Worm (Caenorhabditis elegans): ENCODE results near the gene F42A9.9.
A peak's percentile ranks its signal among the peaks of the same experiment; 100 is the strongest.

F42A9.9 gene

DNA sequence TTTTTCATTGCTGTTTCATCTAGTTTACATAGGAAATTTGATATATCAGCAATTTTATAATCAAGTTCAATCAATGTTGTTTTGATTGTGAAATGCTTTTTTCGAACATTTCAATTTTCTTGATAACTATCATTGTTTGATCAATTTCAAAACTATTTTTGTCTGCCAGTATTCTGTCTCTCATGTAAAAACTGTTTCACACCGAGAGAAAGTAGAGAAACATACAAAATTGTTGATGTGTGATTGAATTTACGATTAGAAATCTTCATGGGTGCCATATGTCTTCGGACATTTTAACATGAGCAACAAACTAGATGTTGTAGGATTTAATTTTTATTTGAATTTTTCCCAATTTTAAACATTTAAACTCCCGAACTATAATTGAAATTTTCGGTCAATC, 12.0 kb upstream of the F42A9.9 start, which contains the start of gene C49C8.2:
C49C8.2 (plus strand) TSS at position 393 of the 400 bp plus-strand sequence.
- TF ChIP-seq ztf-4 (tag; optimal IDR thresholded peaks at IDR 0.05) (no peak), elt-2 (tag; optimal IDR thresholded peaks at IDR 0.05) (peak; percentile 56), pha-4 (tag; optimal IDR thresholded peaks at IDR 0.05) (peak; percentile 60)

DNA sequence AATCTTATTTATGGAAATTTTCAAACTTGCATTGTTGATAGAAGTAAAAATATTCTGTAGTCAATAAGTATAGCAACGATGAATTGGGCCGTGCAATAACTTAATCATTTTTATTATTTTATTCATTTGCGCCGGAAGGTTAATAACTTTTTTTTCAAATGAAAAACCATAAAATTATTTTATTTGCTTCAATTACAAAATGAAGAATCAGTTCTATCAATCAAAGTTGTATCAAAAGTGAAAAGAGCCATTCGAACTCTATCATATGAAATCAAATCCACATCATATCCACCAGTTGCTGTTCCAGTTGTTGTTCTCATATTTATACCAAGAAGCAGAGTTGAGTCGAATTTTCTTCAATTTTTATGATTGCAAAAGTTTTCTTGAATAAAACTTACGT, 9.8 kb upstream of the F42A9.9 start, which contains the start of gene cyp-33E1:
cyp-33E1 (minus strand) TSS at position 101 of the 400 bp plus-strand sequence.
- no peak for TF ChIP-seq nhr-11 (tag; optimal IDR thresholded peaks at IDR 0.05)
- no peak for TF ChIP-seq nfya-1 (tag; optimal IDR thresholded peaks at IDR 0.05; ENCODE audit: insufficient read depth)
- TF ChIP-seq egl-27 (tag; optimal IDR thresholded peaks at IDR 0.05) = no peak
- no peak for TF ChIP-seq ZK546.5 (tag; optimal IDR thresholded peaks at IDR 0.05)
- TF ChIP-seq ceh-82 (tag; optimal IDR thresholded peaks at IDR 0.05) = no peak
- no peak for TF ChIP-seq elt-1 (tag; optimal IDR thresholded peaks at IDR 0.05)
- TF ChIP-seq nhr-28 (tag; optimal IDR thresholded peaks at IDR 0.05) = no peak
- TF ChIP-seq nhr-23 (tag; optimal IDR thresholded peaks at IDR 0.05) = no peak
- TF ChIP-seq nhr-25 (tag; optimal IDR thresholded peaks at IDR 0.05) = no peak
- TF ChIP-seq ztf-4 (tag; optimal IDR thresholded peaks at IDR 0.05) = no peak
- TF ChIP-seq nhr-77 (tag; optimal IDR thresholded peaks at IDR 0.05) = no peak
- no peak for TF ChIP-seq nhr-67 (tag; optimal IDR thresholded peaks at IDR 0.05)
- TF ChIP-seq tbx-2 (tag; optimal IDR thresholded peaks at IDR 0.05) = no peak
- TF ChIP-seq fkh-2 (tag; optimal IDR thresholded peaks at IDR 0.05) = no peak
- no peak for TF ChIP-seq ztf-11 (tag; optimal IDR thresholded peaks at IDR 0.05)
- no peak for TF ChIP-seq nhr-43 (tag; optimal IDR thresholded peaks at IDR 0.05; ENCODE audit: poor library complexity, severe bottlenecking)
- no peak for TF ChIP-seq lin-39 (tag; optimal IDR thresholded peaks at IDR 0.05)

DNA sequence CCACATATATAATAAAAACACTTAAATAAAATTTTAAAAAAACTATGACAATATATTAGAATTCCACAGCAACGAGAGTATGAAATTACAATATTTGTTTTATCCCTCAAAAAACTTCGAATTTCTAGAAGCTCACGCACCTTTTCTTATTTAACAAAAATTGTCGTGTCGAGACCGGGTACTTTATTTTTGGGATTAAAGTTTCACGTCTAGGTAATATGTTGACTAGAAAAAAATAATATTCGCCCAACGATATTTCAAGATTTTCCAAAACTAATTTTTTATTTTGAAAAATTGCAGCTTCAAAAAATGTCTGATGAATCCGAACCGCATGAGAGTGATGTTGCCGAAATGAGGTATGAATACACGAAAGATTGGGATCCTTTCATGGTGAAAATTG, 5.8 kb upstream of the F42A9.9 start, which contains the start of gene C49C8.3:
C49C8.3 (plus strand) TSS at position 301 of the 400 bp plus-strand sequence.
- TF ChIP-seq fos-1 (tag; optimal IDR thresholded peaks at IDR 0.05) = no peak
- no peak for TF ChIP-seq nhr-67 (tag; optimal IDR thresholded peaks at IDR 0.05)
- no peak for TF ChIP-seq unc-62 (GFP tag; optimal IDR thresholded peaks at IDR 0.05)
- TF ChIP-seq ceh-16 (tag; optimal IDR thresholded peaks at IDR 0.05) = no peak

DNA sequence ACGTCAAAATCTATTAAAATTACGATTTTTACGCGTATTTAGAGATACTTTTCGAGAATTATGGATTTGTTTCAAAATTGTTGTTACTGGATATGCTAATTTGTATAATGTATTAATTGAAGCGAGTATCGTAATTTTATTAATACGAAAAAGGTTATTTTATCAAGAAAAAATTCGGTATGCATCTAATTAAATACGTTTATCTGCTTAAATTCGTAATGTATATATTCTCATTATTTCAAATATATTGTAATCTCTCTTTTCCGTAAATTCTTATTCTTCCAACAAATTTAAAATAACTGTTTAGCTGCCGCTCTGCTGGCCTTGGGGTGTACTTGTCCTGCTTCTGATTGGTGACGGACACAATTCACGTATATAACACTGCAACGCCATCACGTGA, 7.6 kb downstream of the F42A9.9 start, which contains the start of gene dgk-4:
dgk-4 (plus strand) TSS at position 301 of the 400 bp plus-strand sequence.
- no peak for TF ChIP-seq ceh-82 (tag; optimal IDR thresholded peaks at IDR 0.05)
- TF ChIP-seq ZK546.5 (tag; optimal IDR thresholded peaks at IDR 0.05) = no peak
- no peak for TF ChIP-seq sea-2 (GFP tag; optimal IDR thresholded peaks at IDR 0.05)
- no peak for TF ChIP-seq nhr-23 (tag; optimal IDR thresholded peaks at IDR 0.05)
- no peak for TF ChIP-seq egl-27 (tag; optimal IDR thresholded peaks at IDR 0.05)
- TF ChIP-seq elt-2 (tag; optimal IDR thresholded peaks at IDR 0.05) = no peak
- TF ChIP-seq nhr-28 (tag; optimal IDR thresholded peaks at IDR 0.05) = no peak
- no peak for TF ChIP-seq eor-1 (tag; optimal IDR thresholded peaks at IDR 0.05)
- TF ChIP-seq ceh-16 (tag; optimal IDR thresholded peaks at IDR 0.05) = no peak
- TF ChIP-seq ceh-9 (tag; optimal IDR thresholded peaks at IDR 0.05) = no peak
- no peak for TF ChIP-seq ceh-28 (tag; optimal IDR thresholded peaks at IDR 0.05)
- TF ChIP-seq nhr-11 (tag; optimal IDR thresholded peaks at IDR 0.05) = no peak
- no peak for TF ChIP-seq nhr-237 (tag; optimal IDR thresholded peaks at IDR 0.05)

DNA sequence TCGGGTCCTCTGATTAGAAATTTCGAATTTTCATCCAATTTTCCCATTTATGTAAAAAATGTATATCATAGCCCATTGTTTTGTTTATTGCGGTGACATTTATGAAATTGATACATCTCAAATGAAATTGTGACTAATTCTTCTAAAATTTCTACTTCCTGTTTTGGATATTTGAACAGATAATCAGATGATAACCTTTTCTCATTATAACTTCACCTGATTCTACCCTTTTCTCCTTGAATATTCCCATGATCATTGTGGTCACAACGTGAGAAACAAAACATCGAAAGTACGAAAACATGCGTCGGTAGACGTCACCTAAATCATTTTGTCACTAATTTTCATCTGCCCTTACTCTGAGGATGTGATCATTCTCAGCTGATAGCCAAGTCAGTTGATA, 8.4 kb downstream of the F42A9.9 start:
- TF ChIP-seq egl-5 (tag; optimal IDR thresholded peaks at IDR 0.05) (no peak), lin-39 (tag; optimal IDR thresholded peaks at IDR 0.05) (no peak), ceh-28 (tag; optimal IDR thresholded peaks at IDR 0.05) (no peak), fos-1 (tag; optimal IDR thresholded peaks at IDR 0.05) (no peak)

DNA sequence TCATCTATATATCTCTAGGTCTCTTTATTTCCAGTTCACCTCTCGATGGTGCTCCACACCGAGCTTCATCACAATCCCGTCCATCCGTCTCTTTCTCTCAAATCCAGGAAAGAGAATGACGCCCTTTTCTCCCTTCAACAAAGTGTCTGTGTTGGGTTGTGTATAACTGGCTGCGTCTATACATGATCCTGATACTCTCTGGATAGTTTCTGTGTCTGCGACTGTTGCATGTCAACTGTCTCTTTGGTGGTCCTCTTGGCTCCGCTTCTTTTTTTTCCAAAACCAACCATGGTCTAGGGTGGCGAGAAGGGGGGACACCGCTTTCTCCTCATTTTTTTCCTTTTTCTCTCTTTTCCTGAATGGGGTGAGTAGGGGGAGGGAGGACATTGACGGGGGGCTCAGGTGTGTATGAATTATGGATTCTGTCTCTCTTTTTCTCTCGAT, 9.0 kb downstream of the F42A9.9 start:
- TF ChIP-seq fkh-10 (GFP tag; optimal IDR thresholded peaks at IDR 0.05) (peak; percentile 34), sea-2 (GFP tag; optimal IDR thresholded peaks at IDR 0.05) (no peak), lsy-12 (tag; optimal IDR thresholded peaks at IDR 0.05) (no peak), ZK546.5 (tag; optimal IDR thresholded peaks at IDR 0.05) (no peak), eor-1 (tag; optimal IDR thresholded peaks at IDR 0.05) (no peak), hmg-11 (tag; optimal IDR thresholded peaks at IDR 0.05) (peak; percentile 86), egl-27 (tag; optimal IDR thresholded peaks at IDR 0.05) (no peak), lin-15B (tag; optimal IDR thresholded peaks at IDR 0.05) (peak; percentile 25), lin-39 (tag; optimal IDR thresholded peaks at IDR 0.05) (peak; percentile 54), nfya-1 (tag; optimal IDR thresholded peaks at IDR 0.05; ENCODE audit: insufficient read depth) (peak; percentile 75), ceh-28 (tag; optimal IDR thresholded peaks at IDR 0.05) (no peak), pha-4 (tag; optimal IDR thresholded peaks at IDR 0.05) (no peak), ceh-9 (tag; optimal IDR thresholded peaks at IDR 0.05) (no peak), zag-1 (tag; optimal IDR thresholded peaks at IDR 0.05) (no peak)
